Worm (Caenorhabditis elegans): ENCODE measurements around the gene F52G2.3.
"Not testable (repeated sequence)": the region's sequence is repeated elsewhere in the genome, so short reads cannot be mapped to it uniquely, and the experiment has no call there.

F52G2.3 gene

DNA sequence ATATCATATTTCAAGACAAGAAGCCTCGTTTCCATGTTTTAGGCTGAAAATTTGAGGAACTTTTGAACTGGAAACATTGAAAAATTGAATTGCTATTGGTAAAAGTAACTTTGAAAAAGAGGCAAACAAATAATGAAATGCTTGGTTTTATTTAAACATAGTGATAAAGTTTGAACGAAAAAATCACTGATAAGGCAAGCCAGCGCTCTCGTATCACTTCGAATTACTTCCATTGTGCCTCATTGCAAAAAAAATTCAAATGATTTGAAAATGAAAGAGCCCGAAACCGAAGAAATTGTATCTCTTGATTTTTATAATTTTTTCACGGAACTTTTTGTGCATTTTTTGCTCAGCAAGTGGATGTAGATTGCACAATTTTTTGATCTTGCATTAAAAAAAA lies at the start of gene F52G2.3:
Gene F52G2.3 (minus strand): TSS at position 43 of the 400 bp plus-strand sequence.
- TF ChIP-seq sea-1 (GFP tag; conservative IDR thresholded peaks at IDR 0.05) (no peak), pes-1 (GFP tag; IDR thresholded peaks at IDR 0.05) (no peak), ets-7 (tag; optimal IDR thresholded peaks at IDR 0.05) (no peak), hnd-1 (tag; optimal IDR thresholded peaks at IDR 0.05) (no peak), ceh-36 (tag; optimal IDR thresholded peaks at IDR 0.05) (no peak), hmbx-1 (tag; optimal IDR thresholded peaks at IDR 0.05) (no peak), aly-1 (tag; optimal IDR thresholded peaks at IDR 0.05) (no peak), scrt-1 (GFP tag; IDR thresholded peaks at IDR 0.05) (no peak), tbx-37 (GFP tag; conservative IDR thresholded peaks at IDR 0.05) (no peak), tra-4 (tag; optimal IDR thresholded peaks at IDR 0.05) (no peak), ceh-13 (GFP tag; optimal IDR thresholded peaks at IDR 0.05) (no peak)

DNA sequence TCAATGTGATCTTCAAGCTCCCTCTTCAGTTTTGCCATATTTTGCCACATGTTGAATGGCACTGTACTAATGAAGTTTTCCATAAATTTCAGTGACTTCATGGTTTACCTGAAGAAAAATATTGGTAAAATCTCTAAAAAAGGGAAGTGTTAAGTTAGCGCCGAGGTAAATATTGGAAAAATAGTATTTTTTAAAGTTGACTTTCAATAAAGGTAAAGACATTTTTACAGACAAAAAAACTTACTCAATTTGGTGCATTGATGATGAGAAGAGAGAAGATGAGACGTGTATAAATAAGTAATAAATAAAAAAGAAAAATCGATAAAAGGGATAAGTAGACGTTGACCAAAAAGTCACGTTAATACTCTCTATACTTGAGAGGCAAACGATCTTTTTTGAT lies 49.8 kb upstream of the F52G2.3 start, which contains the start of gene Y45F10B.9:
Gene Y45F10B.9 (minus strand): TSS at position 101 of the 400 bp plus-strand sequence.
- not testable (repeated sequence) for TF ChIP-seq ceh-36 (tag; optimal IDR thresholded peaks at IDR 0.05); ceh-13 (GFP tag; optimal IDR thresholded peaks at IDR 0.05); pes-1 (GFP tag; IDR thresholded peaks at IDR 0.05)

DNA sequence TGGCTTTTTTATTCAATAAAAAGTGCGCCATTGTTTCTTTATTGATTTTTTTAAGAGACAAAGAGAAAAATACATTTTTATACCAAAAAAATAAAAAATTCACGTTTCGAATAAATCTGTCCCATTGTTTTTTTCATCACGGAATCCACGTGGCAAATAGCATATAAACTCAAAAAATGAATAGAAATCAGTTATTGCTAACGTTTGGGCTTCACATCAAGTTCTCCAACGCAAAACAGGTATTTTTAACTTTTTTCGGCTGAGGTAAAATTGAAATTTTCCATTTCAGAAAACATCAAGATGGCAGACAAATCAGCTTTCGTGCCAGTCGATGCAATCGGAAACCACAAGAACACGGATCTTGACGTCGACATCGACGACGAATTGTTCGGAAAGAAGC lies 45.3 kb upstream of the F52G2.3 start, which contains the start of gene Y45F10B.3:
Gene Y45F10B.3 (plus strand): TSS at position 301 of the 400 bp plus-strand sequence.
- TF ChIP-seq hmg-4 (GFP tag; optimal IDR thresholded peaks at IDR 0.05) = no peak
- TF ChIP-seq hnd-1 (tag; optimal IDR thresholded peaks at IDR 0.05) = no peak
- no peak for TF ChIP-seq sea-1 (GFP tag; conservative IDR thresholded peaks at IDR 0.05)
- no peak for TF ChIP-seq ama-1 (optimal IDR thresholded peaks at IDR 0.05)

DNA sequence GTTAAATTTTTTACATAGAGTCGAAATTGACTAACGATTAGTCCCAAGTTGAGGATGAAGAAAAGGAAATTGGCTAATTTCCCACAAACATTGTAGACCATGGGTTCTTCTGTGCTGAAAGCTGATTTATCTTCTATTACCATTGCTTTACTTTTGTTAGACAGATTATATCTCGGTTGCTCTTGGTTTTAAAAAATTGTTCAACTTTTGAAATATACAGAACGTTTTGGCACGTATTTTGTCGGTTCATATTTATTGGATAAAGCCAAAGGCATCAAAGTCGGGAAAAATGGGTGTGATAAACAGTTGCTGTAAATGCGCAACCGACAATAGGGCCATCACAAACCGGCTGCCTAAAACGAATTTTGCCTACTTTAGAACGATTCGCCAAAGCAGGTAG lies 43.6 kb upstream of the F52G2.3 start, which contains the start of gene tsp-5:
Gene tsp-5 (minus strand): TSS at position 101 of the 400 bp plus-strand sequence.
- TF ChIP-seq pes-1 (GFP tag; IDR thresholded peaks at IDR 0.05) = no peak
- no peak for TF ChIP-seq B0310.2 (tag; optimal IDR thresholded peaks at IDR 0.05)
- TF ChIP-seq ama-1 (optimal IDR thresholded peaks at IDR 0.05) = no peak
- no peak for TF ChIP-seq sea-1 (GFP tag; conservative IDR thresholded peaks at IDR 0.05)
- no peak for TF ChIP-seq ets-7 (tag; optimal IDR thresholded peaks at IDR 0.05)
- TF ChIP-seq scrt-1 (GFP tag; IDR thresholded peaks at IDR 0.05) = no peak
- TF ChIP-seq tbx-11 (GFP tag; IDR thresholded peaks at IDR 0.05) = no peak
- TF ChIP-seq flt-1 (GFP tag; IDR thresholded peaks at IDR 0.05) = no peak
- TF ChIP-seq F13C5.2 (tag; optimal IDR thresholded peaks at IDR 0.05) = no peak
- no peak for TF ChIP-seq hmbx-1 (tag; optimal IDR thresholded peaks at IDR 0.05)
- TF ChIP-seq ceh-13 (GFP tag; optimal IDR thresholded peaks at IDR 0.05) = no peak
- no peak for TF ChIP-seq aly-1 (tag; optimal IDR thresholded peaks at IDR 0.05)
- no peak for TF ChIP-seq tra-4 (tag; optimal IDR thresholded peaks at IDR 0.05)
- TF ChIP-seq tbx-37 (GFP tag; conservative IDR thresholded peaks at IDR 0.05) = no peak
- no peak for TF ChIP-seq hmg-4 (GFP tag; optimal IDR thresholded peaks at IDR 0.05)

DNA sequence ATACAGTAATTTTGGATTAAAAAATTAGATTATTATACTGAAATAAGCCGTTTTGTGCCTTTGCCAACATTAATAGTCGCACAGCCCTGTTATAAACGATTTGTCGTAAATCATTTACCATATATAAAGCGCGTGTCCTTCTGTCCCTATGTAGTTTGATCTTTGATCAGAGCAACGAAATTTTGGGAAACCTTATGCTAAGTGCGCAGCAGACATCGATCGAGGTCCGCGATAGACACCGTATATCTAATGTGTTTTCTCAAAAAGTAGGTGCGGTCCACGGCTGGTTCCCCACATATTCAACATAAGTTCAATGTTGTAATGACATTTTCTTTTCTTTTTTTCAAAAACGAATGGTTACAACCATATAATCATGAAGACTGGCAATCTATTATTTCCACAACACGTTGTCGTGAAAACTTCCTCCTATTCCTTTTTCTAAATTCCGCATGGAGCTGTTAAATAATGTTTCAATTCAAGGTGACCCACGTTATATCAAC lies 40.6 kb upstream of the F52G2.3 start, which contains the start of gene sru-9:
Gene sru-9 (plus strand): TSS at position 450 of the 500 bp plus-strand sequence.
- TF ChIP-seq flt-1 (GFP tag; IDR thresholded peaks at IDR 0.05); ama-1 (optimal IDR thresholded peaks at IDR 0.05); sea-1 (GFP tag; conservative IDR thresholded peaks at IDR 0.05): not testable (repeated sequence)

DNA sequence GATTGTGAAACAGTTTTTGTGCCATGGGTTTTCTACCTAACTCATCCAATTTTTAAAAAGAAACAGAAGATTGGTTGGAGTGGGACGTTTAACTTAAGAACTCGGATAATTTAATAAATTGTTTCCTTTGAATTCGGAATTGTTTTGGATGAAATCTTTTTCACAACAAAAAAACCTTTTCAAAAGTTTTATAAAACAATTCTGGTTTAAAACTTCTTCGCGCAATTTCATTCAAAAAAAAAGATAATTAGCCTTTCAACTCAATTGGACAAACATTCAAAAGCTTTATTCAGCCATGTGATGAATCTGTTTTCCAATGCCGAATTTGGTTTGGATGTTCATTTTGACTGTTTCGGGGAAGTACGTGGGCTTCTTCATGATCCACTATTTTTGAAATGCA lies 39.1 kb upstream of the F52G2.3 start, which contains the start of gene Y45F10B.12:
Gene Y45F10B.12 (plus strand): TSS at position 301 of the 400 bp plus-strand sequence.
- TF ChIP-seq flt-1 (GFP tag; IDR thresholded peaks at IDR 0.05) (no peak), ama-1 (optimal IDR thresholded peaks at IDR 0.05) (no peak), scrt-1 (GFP tag; IDR thresholded peaks at IDR 0.05) (no peak), aly-1 (tag; optimal IDR thresholded peaks at IDR 0.05) (no peak), sea-1 (GFP tag; conservative IDR thresholded peaks at IDR 0.05) (no peak), tra-4 (tag; optimal IDR thresholded peaks at IDR 0.05) (no peak), tbx-37 (GFP tag; conservative IDR thresholded peaks at IDR 0.05) (no peak), hmg-4 (GFP tag; optimal IDR thresholded peaks at IDR 0.05) (no peak), hmbx-1 (tag; optimal IDR thresholded peaks at IDR 0.05) (no peak), tbx-11 (GFP tag; IDR thresholded peaks at IDR 0.05) (no peak), ceh-13 (GFP tag; optimal IDR thresholded peaks at IDR 0.05) (no peak), F13C5.2 (tag; optimal IDR thresholded peaks at IDR 0.05) (no peak), ets-7 (tag; optimal IDR thresholded peaks at IDR 0.05) (no peak), B0310.2 (tag; optimal IDR thresholded peaks at IDR 0.05) (no peak), pes-1 (GFP tag; IDR thresholded peaks at IDR 0.05) (no peak), ceh-36 (tag; optimal IDR thresholded peaks at IDR 0.05) (no peak), hnd-1 (tag; optimal IDR thresholded peaks at IDR 0.05) (no peak)

DNA sequence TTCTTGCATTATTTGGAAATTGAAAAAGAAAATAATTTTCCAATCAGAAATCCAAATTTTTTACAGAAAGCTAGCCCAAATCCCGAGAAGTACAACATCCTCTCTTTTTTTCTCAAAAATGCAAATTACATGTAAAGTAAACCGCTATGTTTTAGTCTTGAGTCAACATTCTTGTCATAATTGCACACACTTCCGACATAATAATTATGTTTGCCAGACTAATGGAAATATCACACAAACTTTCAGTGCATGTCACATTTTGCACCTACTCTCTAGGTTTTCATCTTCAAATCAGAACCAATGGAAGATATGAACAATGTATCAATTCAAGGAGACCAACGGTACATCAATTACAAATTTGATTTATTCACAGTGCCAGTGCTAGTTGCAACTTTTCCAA lies 36.6 kb upstream of the F52G2.3 start, which contains the start of gene sru-11:
Gene sru-11 (plus strand): TSS at position 301 of the 400 bp plus-strand sequence.
- no peak for TF ChIP-seq hmbx-1 (tag; optimal IDR thresholded peaks at IDR 0.05)
- no peak for TF ChIP-seq hmg-4 (GFP tag; optimal IDR thresholded peaks at IDR 0.05)
- no peak for TF ChIP-seq F13C5.2 (tag; optimal IDR thresholded peaks at IDR 0.05)
- no peak for TF ChIP-seq ets-7 (tag; optimal IDR thresholded peaks at IDR 0.05)
- TF ChIP-seq ceh-36 (tag; optimal IDR thresholded peaks at IDR 0.05) = no peak
- TF ChIP-seq tbx-37 (GFP tag; conservative IDR thresholded peaks at IDR 0.05) = no peak
- no peak for TF ChIP-seq tra-4 (tag; optimal IDR thresholded peaks at IDR 0.05)
- no peak for TF ChIP-seq tbx-11 (GFP tag; IDR thresholded peaks at IDR 0.05)
- no peak for TF ChIP-seq sea-1 (GFP tag; conservative IDR thresholded peaks at IDR 0.05)
- no peak for TF ChIP-seq ceh-13 (GFP tag; optimal IDR thresholded peaks at IDR 0.05)
- no peak for TF ChIP-seq B0310.2 (tag; optimal IDR thresholded peaks at IDR 0.05)

DNA sequence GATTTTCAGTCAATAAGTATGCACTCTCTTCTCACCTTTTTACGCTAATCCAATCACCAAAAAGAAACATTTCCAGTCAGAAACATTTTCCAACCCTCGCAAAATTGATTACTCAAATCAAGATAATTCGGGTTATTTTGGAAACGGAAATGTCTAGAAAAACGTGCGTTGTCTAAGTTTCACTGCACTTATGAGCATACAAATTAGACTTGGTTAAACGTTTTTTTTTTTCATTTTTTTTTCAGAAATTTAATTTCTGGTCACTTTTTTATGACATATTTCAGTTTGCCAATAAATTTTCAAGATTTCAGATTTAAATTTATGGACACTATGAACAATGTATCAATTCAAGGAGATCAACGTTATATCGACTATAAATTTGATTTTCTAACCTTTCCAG lies 34.9 kb upstream of the F52G2.3 start, which contains the start of gene sru-12:
Gene sru-12 (plus strand): TSS at position 301 of the 400 bp plus-strand sequence.
- TF ChIP-seq flt-1 (GFP tag; IDR thresholded peaks at IDR 0.05) = no peak
- no peak for TF ChIP-seq F13C5.2 (tag; optimal IDR thresholded peaks at IDR 0.05)
- TF ChIP-seq hmbx-1 (tag; optimal IDR thresholded peaks at IDR 0.05) = no peak
- TF ChIP-seq pes-1 (GFP tag; IDR thresholded peaks at IDR 0.05) = no peak
- no peak for TF ChIP-seq tra-4 (tag; optimal IDR thresholded peaks at IDR 0.05)
- no peak for TF ChIP-seq B0310.2 (tag; optimal IDR thresholded peaks at IDR 0.05)
- no peak for TF ChIP-seq hmg-4 (GFP tag; optimal IDR thresholded peaks at IDR 0.05)
- TF ChIP-seq ama-1 (optimal IDR thresholded peaks at IDR 0.05) = no peak
- no peak for TF ChIP-seq ceh-36 (tag; optimal IDR thresholded peaks at IDR 0.05)
- no peak for TF ChIP-seq sea-1 (GFP tag; conservative IDR thresholded peaks at IDR 0.05)
